Worm (Caenorhabditis elegans) whole organism, L1 larva: ENCODE data around the gene spp-31.

Experiments used
- ama-1 ChIP-seq: fragments of 150-350 bp; optimal IDR thresholded peaks from 2 replicates; lab custom pipeline; 2014
- mdl-1 ChIP-seq, 2 experiments: fragments of 150-350 bp; optimal IDR thresholded peaks; 2 replicates each; lab custom pipeline; 2014 to 2017; ENCODE audit warnings: missing biosample characterization in 2 of 2, missing genetic modification characterization in 2 of 2, inconsistent platforms in 1 of 2
- nhr-12 ChIP-seq: sonication (generic microtip); optimal IDR thresholded peaks from 2 replicates; lab custom pipeline; 2017; ENCODE audit warnings: missing biosample characterization, missing genetic modification characterization
- nhr-237 ChIP-seq: fragments of 150-350 bp; optimal IDR thresholded peaks from 2 replicates; lab custom pipeline; 2014; ENCODE audit warnings: missing biosample characterization, missing genetic modification characterization
- snpc-4 ChIP-seq: fragments of 150-350 bp; optimal IDR thresholded peaks from 2 replicates; lab custom pipeline; 2014; ENCODE audit warnings: missing biosample characterization, missing genetic modification characterization
- sptf-1 ChIP-seq: fragments of 150-350 bp; optimal IDR thresholded peaks from 2 replicates; lab custom pipeline; 2014; ENCODE audit warnings: missing biosample characterization, missing genetic modification characterization

ce11 chrIV:1445920-1446319 is 39.6 kb downstream of the spp-31 start, which contains the start of gene clp-7:
- TF ChIP-seq nhr-12 (tag; lab: Kevin White, UChicago): no peak
- no peak for TF ChIP-seq nhr-237 (tag; lab: Kevin White, UChicago)
- no peak for TF ChIP-seq sptf-1 (tag; lab: Kevin White, UChicago)
- TF ChIP-seq ama-1 (lab: Kevin White, UChicago): no peak
- no peak for TF ChIP-seq mdl-1 (tag; optimal IDR thresholded peaks at IDR 0.05; lab: Kevin White, UChicago)
- no peak for TF ChIP-seq snpc-4 (tag; lab: Kevin White, UChicago)
